Fruit fly (Drosophila melanogaster) whole organism, adult: ENCODE data around the gene cl.

ENCODE experiments used
- CG11617 ChIP-seq: fragments of 200-800 bp; sonication (Bioruptor generic); optimal IDR thresholded peaks from 2 replicates; lab custom pipeline; 2017; ENCODE audit warnings: mild to moderate bottlenecking, missing biosample characterization, missing genetic modification reagents, missing genetic modification characterization
- CG12768 ChIP-seq: fragments of 200-800 bp; sonication (Bioruptor generic); optimal IDR thresholded peaks from 2 replicates; lab custom pipeline; 2017; ENCODE audit warnings: missing biosample characterization, missing genetic modification characterization, mild to moderate bottlenecking, moderate library complexity, missing genetic modification reagents
- CG14711 ChIP-seq: fragments of 200-800 bp; sonication (Bioruptor generic); optimal IDR thresholded peaks from 2 replicates; lab custom pipeline; 2018; ENCODE audit warnings: missing biosample characterization, mild to moderate bottlenecking, missing genetic modification characterization, moderate library complexity
- CG1620 ChIP-seq: fragments of 200-800 bp; sonication (Bioruptor generic); optimal IDR thresholded peaks from 2 replicates; lab custom pipeline; 2016; ENCODE audit warnings: missing biosample characterization, missing genetic modification characterization
- CG33017 ChIP-seq: fragments of 200-800 bp; sonication (Bioruptor generic); optimal IDR thresholded peaks from 2 replicates; lab custom pipeline; 2018; ENCODE audit warnings: missing biosample characterization, mild to moderate bottlenecking, missing genetic modification characterization, moderate library complexity
- CG5204 ChIP-seq: fragments of 200-800 bp; sonication (Bioruptor generic); optimal IDR thresholded peaks from 2 replicates; lab custom pipeline; 2016; ENCODE audit warnings: missing biosample characterization, missing genetic modification characterization
- CG7045 ChIP-seq: fragments of 200-800 bp; sonication (Bioruptor generic); optimal IDR thresholded peaks from 2 replicates; lab custom pipeline; 2017; ENCODE audit warnings: missing biosample characterization, mild to moderate bottlenecking, missing genetic modification characterization
- CG7101 ChIP-seq: fragments of 200-800 bp; sonication (Bioruptor generic); optimal IDR thresholded peaks from 2 replicates; lab custom pipeline; 2018; ENCODE audit warnings: missing biosample characterization, mild to moderate bottlenecking, missing genetic modification characterization, moderate library complexity
- Clk ChIP-seq: fragments of 200-800 bp; sonication (Bioruptor generic); optimal IDR thresholded peaks from 2 replicates; lab custom pipeline; 2017; ENCODE audit warnings: missing biosample characterization, missing genetic modification characterization
- Crg-1 ChIP-seq: fragments of 200-800 bp; sonication (Bioruptor generic); optimal IDR thresholded peaks from 2 replicates; lab custom pipeline; 2016; ENCODE audit warnings: missing biosample characterization, missing genetic modification characterization
- Hr96 ChIP-seq: fragments of 200-800 bp; sonication (Bioruptor generic); optimal IDR thresholded peaks from 2 replicates; lab custom pipeline; 2016; ENCODE audit warnings: missing biosample characterization, missing genetic modification characterization
- Mnt ChIP-seq: fragments of 200-800 bp; sonication (Bioruptor generic); optimal IDR thresholded peaks from 2 replicates; lab custom pipeline; 2016; ENCODE audit warnings: missing biosample characterization, mild to moderate bottlenecking, missing genetic modification characterization
- bab1 ChIP-seq: fragments of 200-800 bp; sonication (Bioruptor generic); optimal IDR thresholded peaks from 3 replicates; lab custom pipeline; 2019; ENCODE audit warnings: missing biosample characterization, mild to moderate bottlenecking, missing genetic modification characterization, moderate library complexity
- cic ChIP-seq: fragments of 200-800 bp; sonication (Bioruptor generic); optimal IDR thresholded peaks from 2 replicates; lab custom pipeline; 2017; ENCODE audit warnings: missing biosample characterization, mild to moderate bottlenecking, missing genetic modification characterization, moderate library complexity
- cnc ChIP-seq, 2 experiments: fragments of >200 bp; optimal IDR thresholded peaks; 2 replicates each; lab custom pipeline; 2017
- kay ChIP-seq: fragments of 200-800 bp; sonication (Bioruptor generic); peaks from one replicate; lab custom pipeline; 2016; ENCODE audit warnings: missing biosample characterization, missing genetic modification characterization, borderline replicate concordance
- ovo ChIP-seq: fragments of 200-800 bp; sonication (Bioruptor generic); optimal IDR thresholded peaks from 2 replicates; lab custom pipeline; 2016; ENCODE audit warnings: missing biosample characterization, missing genetic modification characterization
- pad ChIP-seq: fragments of 200-800 bp; sonication (Bioruptor generic); optimal IDR thresholded peaks from 3 replicates; lab custom pipeline; 2017; ENCODE audit warnings: missing biosample characterization, missing genetic modification characterization, mild to moderate bottlenecking, moderate library complexity, missing genetic modification reagents
- tj ChIP-seq: fragments of 200-800 bp; sonication (Bioruptor generic); optimal IDR thresholded peaks from 3 replicates; lab custom pipeline; 2017; ENCODE audit warnings: missing biosample characterization, mild to moderate bottlenecking, missing genetic modification characterization, moderate library complexity
- toe ChIP-seq: fragments of 200-800 bp; sonication (Bioruptor generic); optimal IDR thresholded peaks from 2 replicates; lab custom pipeline; 2016; ENCODE audit warnings: missing biosample characterization, missing genetic modification characterization

Gene cl

dm6 chr2L:5554818-5555217 lies 34.9 kb downstream of the cl start, which contains the start of gene GluRIIA:
GluRIIA (plus strand) TSS chr2L:5555072.
- no peak for TF ChIP-seq CG5204
- no peak for TF ChIP-seq CG14711 (tag; lab: Kevin White, UChicago)
- no peak for TF ChIP-seq Mnt
- TF ChIP-seq pad (GFP tag; lab: Kevin White, UChicago): no peak
- TF ChIP-seq CG12768 (GFP tag; lab: Kevin White, UChicago): no peak
- TF ChIP-seq bab1 (GFP tag; lab: Kevin White, UChicago): no peak
- no peak for TF ChIP-seq CG33017 (tag; lab: Kevin White, UChicago)
- TF ChIP-seq tj: no peak
- TF ChIP-seq Hr96 (GFP tag; lab: Kevin White, UChicago): no peak
- no peak for TF ChIP-seq CG7045 (GFP tag; lab: Kevin White, UChicago)
- TF ChIP-seq Clk (GFP tag; lab: Kevin White, UChicago): no peak
- TF ChIP-seq ovo (GFP tag; lab: Kevin White, UChicago): no peak
- no peak for TF ChIP-seq kay (GFP tag; lab: Kevin White, UChicago)
- TF ChIP-seq cic (GFP tag; lab: Kevin White, UChicago): no peak
- no peak for TF ChIP-seq cnc (optimal IDR thresholded peaks at IDR 0.05; lab: Kevin White, UChicago)
- no peak for TF ChIP-seq CG7101
- TF ChIP-seq CG1620 (GFP tag; lab: Kevin White, UChicago): no peak
- TF ChIP-seq toe (GFP tag; lab: Kevin White, UChicago): no peak
- no peak for TF ChIP-seq Crg-1 (GFP tag; lab: Kevin White, UChicago)
- TF ChIP-seq CG11617 (GFP tag; lab: Kevin White, UChicago): no peak

dm6 chr2L:5558809-5559392 lies 39.0 kb downstream of the cl start, which contains the start of gene GluRIIB:
GluRIIB (plus strand) TSS chr2L:5559342.
- TF ChIP-seq CG14711 (tag; lab: Kevin White, UChicago): no peak
- TF ChIP-seq kay (GFP tag; lab: Kevin White, UChicago): no peak
- TF ChIP-seq CG33017 (tag; lab: Kevin White, UChicago): no peak
- no peak for TF ChIP-seq CG5204
- TF ChIP-seq Clk (GFP tag; lab: Kevin White, UChicago): no peak
- no peak for TF ChIP-seq tj
- no peak for TF ChIP-seq CG7045 (GFP tag; lab: Kevin White, UChicago)
- TF ChIP-seq bab1 (GFP tag; lab: Kevin White, UChicago): no peak
- no peak for TF ChIP-seq toe (GFP tag; lab: Kevin White, UChicago)
- TF ChIP-seq ovo (GFP tag; lab: Kevin White, UChicago): no peak
- no peak for TF ChIP-seq pad (GFP tag; lab: Kevin White, UChicago)
- TF ChIP-seq Mnt: no peak
- no peak for TF ChIP-seq cic (GFP tag; lab: Kevin White, UChicago)

- TF ChIP-seq tj (no peak), CG14711 (tag; lab: Kevin White, UChicago) (peak; percentile 11), ovo (GFP tag; lab: Kevin White, UChicago) (no peak)
These were observed 47.2 kb downstream of the cl start for dm6 chr2L:5567103-5567502.

- no peak for TF ChIP-seq Clk (GFP tag; lab: Kevin White, UChicago)
- TF ChIP-seq CG14711 (tag; lab: Kevin White, UChicago): no peak
- TF ChIP-seq Hr96 (GFP tag; lab: Kevin White, UChicago): no peak
These were observed 49.6 kb downstream of the cl start for dm6 chr2L:5569503-5569902.
